Fruit fly (Drosophila melanogaster): ENCODE results near the gene Rh6.

- TF ChIP-seq CG8478 (optimal IDR thresholded peaks at IDR 0.05) (no peak), psq (optimal IDR thresholded peaks at IDR 0.05) (no peak), Dll (optimal IDR thresholded peaks at IDR 0.05) (no peak)
Measured at dm6 chr3R:15436799-15437198, 46.2 kb upstream of the Rh6 start.

Data from whole organism.